Worm (Caenorhabditis elegans): ENCODE data around the gene R01H2.7.

DNA sequence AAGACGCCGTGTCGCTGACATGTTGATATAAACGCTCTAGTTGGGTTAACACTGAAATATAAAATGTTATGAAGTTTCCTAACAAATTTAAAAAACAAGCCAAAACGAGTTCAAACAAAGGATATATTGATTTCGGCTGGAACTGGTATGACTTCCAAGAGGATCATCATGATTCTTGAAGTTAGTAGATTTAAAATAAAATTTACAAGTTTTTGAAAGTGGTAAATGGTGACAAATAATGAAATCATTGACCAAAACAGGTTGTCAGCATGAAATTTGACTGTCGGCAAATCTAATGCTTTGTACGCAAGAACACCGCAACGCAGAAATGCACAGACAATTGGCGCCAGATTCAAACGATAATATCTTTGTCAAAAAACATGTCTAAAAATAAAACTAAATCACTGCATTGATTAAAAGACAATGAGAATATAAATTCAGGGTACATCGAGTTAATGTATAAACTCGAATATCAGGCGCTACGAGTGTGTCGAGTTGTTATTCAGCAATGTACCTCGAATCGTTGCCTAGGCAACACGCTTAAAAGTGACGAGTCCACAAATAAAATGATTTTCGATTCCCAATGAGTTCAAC is 23.1 kb upstream of the R01H2.7 start, which contains the start of the genes ubc-18 and R01H2.8:
- TF ChIP-seq nhr-76 (tag; optimal IDR thresholded peaks at IDR 0.05) (no peak), elt-1 (tag; optimal IDR thresholded peaks at IDR 0.05; ENCODE audit: borderline replicate concordance, insufficient read depth) (no peak), unc-62 (GFP tag; optimal IDR thresholded peaks at IDR 0.05) (no peak), snpc-4 (tag; optimal IDR thresholded peaks at IDR 0.05) (no peak), ces-1 (GFP tag; optimal IDR thresholded peaks at IDR 0.05) (no peak)

All from whole organism, mixed stage, embryonic.